Worm (Caenorhabditis elegans) whole organism, late embryonic: ENCODE results near the gene dmsr-14.

Source experiments
- ama-1 ChIP-seq: fragments of 150-350 bp; optimal IDR thresholded peaks from 2 replicates; lab custom pipeline; 2014
- madf-2 ChIP-seq: sonication (generic microtip); optimal IDR thresholded peaks from 2 replicates; lab custom pipeline; 2017; ENCODE audit warnings: missing genetic modification characterization, missing compliant biosample characterization
- nhr-11 ChIP-seq: fragments of 150-350 bp; optimal IDR thresholded peaks from 2 replicates; lab custom pipeline; 2014; ENCODE audit warnings: missing biosample characterization, missing genetic modification characterization
- pax-1 ChIP-seq: fragments of 150-350 bp; optimal IDR thresholded peaks from 2 replicates; lab custom pipeline; 2014; ENCODE audit warnings: missing biosample characterization, missing genetic modification characterization
- pha-4 ChIP-seq: fragments of 150-350 bp; optimal IDR thresholded peaks from 2 replicates; lab custom pipeline; 2018; ENCODE audit warnings: missing biosample characterization, missing genetic modification reagents, missing genetic modification characterization

ce11 chrV:6828786-6829185 is 11.7 kb upstream of the dmsr-14 start, which contains the start of gene dmsr-15:
- TF ChIP-seq pax-1 (tag; lab: Kevin White, UChicago) (no peak), madf-2 (no peak), nhr-11 (no peak), ama-1 (lab: Kevin White, UChicago) (no peak), pha-4 (no peak)
